Worm (Caenorhabditis elegans) whole organism, L3 larva: ENCODE measurements around the gene K07C11.8.

Experiments used
- R02D3.7 ChIP-seq: fragments of 150-350 bp; optimal IDR thresholded peaks from 2 replicates; lab custom pipeline; 2014; ENCODE audit warnings: missing biosample characterization, missing genetic modification characterization
- ZK546.5 ChIP-seq: sonication (generic microtip); optimal IDR thresholded peaks from 2 replicates; lab custom pipeline; 2017; ENCODE audit warnings: missing biosample characterization, missing genetic modification characterization
- aly-2 ChIP-seq: fragments of 150-350 bp; optimal IDR thresholded peaks from 2 replicates; lab custom pipeline; 2014; ENCODE audit warnings: missing biosample characterization, missing genetic modification characterization
- ama-1 ChIP-seq: fragments of 150-350 bp; optimal IDR thresholded peaks from 2 replicates; lab custom pipeline; 2018
- ceh-28 ChIP-seq: fragments of 150-350 bp; optimal IDR thresholded peaks from 2 replicates; lab custom pipeline; 2014; ENCODE audit warnings: missing biosample characterization, missing genetic modification reagents, missing genetic modification characterization
- ceh-82 ChIP-seq: fragments of 150-350 bp; optimal IDR thresholded peaks from 2 replicates; lab custom pipeline; 2014; ENCODE audit warnings: missing biosample characterization, missing genetic modification characterization
- ceh-9 ChIP-seq: sonication (generic microtip); optimal IDR thresholded peaks from 2 replicates; lab custom pipeline; 2018; ENCODE audit warnings: missing biosample characterization, missing genetic modification characterization
- egl-5 ChIP-seq: fragments of 150-350 bp; optimal IDR thresholded peaks from 2 replicates; lab custom pipeline; 2017; ENCODE audit warnings: missing biosample characterization, missing genetic modification reagents, missing genetic modification characterization, inconsistent platforms
- elt-1 ChIP-seq: fragments of 150-350 bp; optimal IDR thresholded peaks from 2 replicates; lab custom pipeline; 2014; ENCODE audit warnings: missing biosample characterization, missing genetic modification characterization
- elt-2 ChIP-seq: sonication (generic microtip); optimal IDR thresholded peaks from 2 replicates; lab custom pipeline; 2016; ENCODE audit warnings: missing genetic modification reagents, mild to moderate bottlenecking, missing genetic modification characterization, missing compliant biosample characterization
- elt-3 ChIP-seq, 3 experiments: fragments of 150-350 bp in 1 of 3; sonication (generic microtip) in 2 of 3; optimal IDR thresholded peaks; 2 replicates in 2 of 3; 4 replicates in 1 of 3; lab custom pipeline; 2014 to 2017; ENCODE audit warnings: missing biosample characterization in 3 of 3, missing genetic modification characterization in 3 of 3
- eor-1 ChIP-seq, 2 experiments: fragments of 150-350 bp; optimal IDR thresholded peaks; 2 replicates each; lab custom pipeline; 2014 to 2018; ENCODE audit warnings: missing biosample characterization in 2 of 2, missing genetic modification characterization in 2 of 2
- fkh-10 ChIP-seq: sonication (generic microtip); optimal IDR thresholded peaks from 2 replicates; lab custom pipeline; 2017; ENCODE audit warnings: missing biosample characterization, missing genetic modification reagents, missing genetic modification characterization
- fkh-2 ChIP-seq: fragments of 150-350 bp; optimal IDR thresholded peaks from 2 replicates; lab custom pipeline; 2014; ENCODE audit warnings: missing biosample characterization, missing genetic modification reagents, missing genetic modification characterization
- hmg-11 ChIP-seq: sonication (generic microtip); optimal IDR thresholded peaks from 2 replicates; lab custom pipeline; 2016; ENCODE audit warnings: missing genetic modification characterization, missing compliant biosample characterization
- jun-1 ChIP-seq: fragments of 150-350 bp; optimal IDR thresholded peaks from 2 replicates; lab custom pipeline; 2014; ENCODE audit warnings: missing biosample characterization, missing genetic modification reagents, missing genetic modification characterization
- lin-15B ChIP-seq: fragments of 150-350 bp; optimal IDR thresholded peaks from 2 replicates; lab custom pipeline; 2014; ENCODE audit warnings: missing biosample characterization, missing genetic modification characterization
- lin-39 ChIP-seq: fragments of 150-350 bp; optimal IDR thresholded peaks from 2 replicates; lab custom pipeline; 2018; ENCODE audit warnings: missing biosample characterization, missing genetic modification reagents, missing genetic modification characterization
- lsy-12 ChIP-seq: sonication (generic microtip); optimal IDR thresholded peaks from 2 replicates; lab custom pipeline; 2016; ENCODE audit warnings: mild to moderate bottlenecking, missing genetic modification characterization, missing compliant biosample characterization
- mdl-1 ChIP-seq: fragments of 150-350 bp; optimal IDR thresholded peaks from 2 replicates; lab custom pipeline; 2014; ENCODE audit warnings: missing biosample characterization, missing genetic modification characterization
- mml-1 ChIP-seq: fragments of 150-350 bp; sonication (generic microtip); optimal IDR thresholded peaks from 3 replicates; lab custom pipeline; 2014; ENCODE audit warnings: missing biosample characterization, missing genetic modification characterization
- nfya-1 ChIP-seq: sonication (generic microtip); optimal IDR thresholded peaks from 2 replicates; lab custom pipeline; 2017; ENCODE audit warnings: missing genetic modification characterization, mild to moderate bottlenecking, missing compliant biosample characterization, antibody characterized with exemption, moderate library complexity; ENCODE audit not compliant: insufficient read depth
- nhr-12 ChIP-seq: fragments of 150-350 bp; optimal IDR thresholded peaks from 2 replicates; lab custom pipeline; 2014; ENCODE audit warnings: missing biosample characterization, missing genetic modification characterization
- nhr-237 ChIP-seq: fragments of 150-350 bp; optimal IDR thresholded peaks from 2 replicates; lab custom pipeline; 2014; ENCODE audit warnings: missing biosample characterization, missing genetic modification characterization
- nhr-25 ChIP-seq: sonication (generic microtip); optimal IDR thresholded peaks from 2 replicates; lab custom pipeline; 2017; ENCODE audit warnings: missing biosample characterization, missing genetic modification characterization
- nhr-67 ChIP-seq: fragments of 150-350 bp; optimal IDR thresholded peaks from 2 replicates; lab custom pipeline; 2014; ENCODE audit warnings: missing biosample characterization, missing genetic modification characterization
- nhr-76 ChIP-seq: fragments of 150-350 bp; sonication (generic microtip); optimal IDR thresholded peaks from 5 replicates; lab custom pipeline; 2014; ENCODE audit warnings: missing biosample characterization, missing genetic modification characterization
- nhr-77 ChIP-seq: fragments of 150-350 bp; optimal IDR thresholded peaks from 2 replicates; lab custom pipeline; 2014; ENCODE audit warnings: missing biosample characterization, missing genetic modification characterization
- sea-2 ChIP-seq: fragments of 150-350 bp; sonication (generic microtip); optimal IDR thresholded peaks from 4 replicates; lab custom pipeline; 2014; ENCODE audit warnings: missing biosample characterization, missing genetic modification reagents, missing genetic modification characterization
- snpc-4 ChIP-seq: fragments of 150-350 bp; optimal IDR thresholded peaks from 2 replicates; lab custom pipeline; 2014; ENCODE audit warnings: missing biosample characterization, missing genetic modification characterization
- tbx-2 ChIP-seq: sonication (generic microtip); optimal IDR thresholded peaks from 2 replicates; lab custom pipeline; 2016; ENCODE audit warnings: mild to moderate bottlenecking, missing genetic modification characterization, missing compliant biosample characterization
- unc-62 ChIP-seq: fragments of 150-350 bp; sonication (generic microtip); optimal IDR thresholded peaks from 4 replicates; lab custom pipeline; 2014; ENCODE audit warnings: missing biosample characterization, missing genetic modification reagents, missing genetic modification characterization
- zag-1 ChIP-seq: fragments of 150-350 bp; optimal IDR thresholded peaks from 2 replicates; lab custom pipeline; 2014; ENCODE audit warnings: missing biosample characterization, missing genetic modification characterization
- ztf-11 ChIP-seq: fragments of 150-350 bp; optimal IDR thresholded peaks from 2 replicates; lab custom pipeline; 2014; ENCODE audit warnings: missing biosample characterization, missing genetic modification characterization
- ztf-4 ChIP-seq: fragments of 150-350 bp; optimal IDR thresholded peaks from 2 replicates; lab custom pipeline; 2014; ENCODE audit warnings: missing biosample characterization, missing genetic modification characterization

The K07C11.8 gene

ce11 chrV:8262212-8262611, 44.5 kb upstream of the K07C11.8 start:
- TF ChIP-seq nhr-237 (tag; lab: Kevin White, UChicago): no peak
- TF ChIP-seq ama-1 (lab: Kevin White, UChicago): no peak
- TF ChIP-seq ztf-4 (tag; lab: Kevin White, UChicago): no peak
- TF ChIP-seq nhr-67 (tag; lab: Kevin White, UChicago): no peak
- no peak for TF ChIP-seq lin-39 (tag; lab: Kevin White, UChicago)
- no peak for TF ChIP-seq ceh-28 (tag; lab: Kevin White, UChicago)
- TF ChIP-seq nhr-77: no peak
- no peak for TF ChIP-seq nhr-12 (tag; lab: Kevin White, UChicago)
- TF ChIP-seq, all 47 proteins: peak for 0

ce11 chrV:8259016-8259415, 41.3 kb upstream of the K07C11.8 start, which contains the start of gene C16D9.1:
TSS of gene C16D9.1 (plus strand) at chrV:8259316.
- TF ChIP-seq ztf-4 (tag; lab: Kevin White, UChicago) (no peak), jun-1 (tag; lab: Kevin White, UChicago) (no peak), unc-62 (GFP tag; lab: Kevin White, UChicago) (no peak), hmg-11 (tag; lab: Kevin White, UChicago) (no peak), fkh-10 (GFP tag; lab: Kevin White, UChicago) (no peak), zag-1 (tag; lab: Kevin White, UChicago) (no peak), ceh-9 (tag; lab: Kevin White, UChicago) (no peak), nfya-1 (tag; lab: Kevin White, UChicago) (no peak), nhr-76 (tag; lab: Kevin White, UChicago) (no peak), lin-15B (no peak), egl-5 (no peak), eor-1 (tag; optimal IDR thresholded peaks at IDR 0.05; lab: Kevin White, UChicago) (no peak), elt-3 (tag; optimal IDR thresholded peaks at IDR 0.05; lab: Kevin White, UChicago) (no peak), R02D3.7 (no peak), lsy-12 (no peak), elt-2 (tag; lab: Kevin White, UChicago) (no peak), snpc-4 (tag; lab: Kevin White, UChicago) (no peak), ceh-82 (tag; lab: Kevin White, UChicago) (no peak)

- TF ChIP-seq lin-39 (tag; lab: Kevin White, UChicago) (no peak), nhr-67 (tag; lab: Kevin White, UChicago) (no peak), ztf-4 (tag; lab: Kevin White, UChicago) (no peak), mdl-1 (tag; lab: Kevin White, UChicago) (no peak), elt-2 (tag; lab: Kevin White, UChicago) (no peak), eor-1 (tag; optimal IDR thresholded peaks at IDR 0.05; lab: Kevin White, UChicago) (no peak), jun-1 (tag; lab: Kevin White, UChicago) (no peak), lsy-12 (no peak), aly-2 (tag; lab: Kevin White, UChicago) (no peak), lin-15B (no peak), zag-1 (tag; lab: Kevin White, UChicago) (no peak), ZK546.5 (tag; lab: Kevin White, UChicago) (no peak)
Observed at ce11 chrV:8254973-8255372, 37.3 kb upstream of the K07C11.8 start.

- TF ChIP-seq ama-1 (lab: Kevin White, UChicago): no peak
- no peak for TF ChIP-seq elt-1 (tag; lab: Kevin White, UChicago)
- TF ChIP-seq tbx-2 (tag; lab: Kevin White, UChicago): no peak
- no peak for TF ChIP-seq sea-2 (GFP tag; lab: Kevin White, UChicago)
- TF ChIP-seq nhr-25 (tag; lab: Kevin White, UChicago): no peak
- TF ChIP-seq nfya-1 (tag; lab: Kevin White, UChicago): no peak
Observed at ce11 chrV:8253946-8254345, 36.3 kb upstream of the K07C11.8 start.

- no peak for TF ChIP-seq lsy-12
- no peak for TF ChIP-seq tbx-2 (tag; lab: Kevin White, UChicago)
- TF ChIP-seq jun-1 (tag; lab: Kevin White, UChicago): no peak
- TF ChIP-seq fkh-2 (tag; lab: Kevin White, UChicago): no peak
- TF ChIP-seq mml-1 (tag; lab: Kevin White, UChicago): no peak
- TF ChIP-seq egl-5: peak; percentile 47
- no peak for TF ChIP-seq ztf-11 (tag; lab: Kevin White, UChicago)
- no peak for TF ChIP-seq eor-1 (tag; optimal IDR thresholded peaks at IDR 0.05; lab: Kevin White, UChicago)
- TF ChIP-seq, all 47 proteins: peak for 1
Observed at ce11 chrV:8252532-8252931, 34.8 kb upstream of the K07C11.8 start.
